Worm (Caenorhabditis elegans): ENCODE measurements around the gene grl-12.

grl-12 gene

DNA sequence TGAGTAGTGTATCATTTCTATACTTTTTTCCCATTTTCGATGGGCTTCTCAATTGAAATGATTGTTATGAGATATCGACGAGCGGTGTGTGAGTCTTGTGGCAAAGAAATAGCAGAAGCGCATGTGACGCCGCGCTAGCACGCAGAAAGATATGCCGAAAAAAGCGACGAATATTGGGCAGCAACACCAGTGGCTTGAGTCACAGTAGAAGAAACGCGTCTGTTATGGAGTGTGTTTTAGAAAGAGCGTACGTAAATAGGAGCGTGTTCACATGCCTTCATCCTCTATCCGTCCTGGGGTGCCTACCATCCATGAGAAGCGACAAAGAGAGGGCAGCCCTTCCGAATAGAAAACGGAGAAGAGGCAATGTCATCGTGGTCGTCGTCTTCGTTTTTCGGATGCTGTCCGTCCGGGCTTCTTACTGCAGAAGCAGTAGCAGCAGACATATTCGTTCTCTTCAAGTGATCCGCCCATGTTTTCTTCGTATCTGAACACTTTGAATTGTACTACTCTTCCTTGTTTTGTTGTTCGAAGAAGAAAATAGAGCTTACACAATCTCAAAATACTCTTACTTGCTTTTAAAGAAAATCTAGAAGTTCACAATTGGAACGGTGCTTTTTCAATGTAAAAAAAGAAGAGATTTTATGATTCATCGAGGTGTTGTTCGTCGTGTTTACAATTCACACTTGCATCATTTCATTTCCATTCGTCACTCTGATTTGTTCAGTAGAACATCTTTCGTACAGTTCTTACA, 26.9 kb downstream of the grl-12 start (continued):
- TF ChIP-seq ctbp-1 (GFP tag; IDR thresholded peaks at IDR 0.05) (0 out of 2 replicates have a peak, but pooled peaks have one; percentile 52), mdl-1 (tag; optimal IDR thresholded peaks at IDR 0.05) (peak; percentile 10 to 60), hlh-30 (tag; optimal IDR thresholded peaks at IDR 0.05; ENCODE audit: insufficient read depth) (peak; percentile 96)

DNA sequence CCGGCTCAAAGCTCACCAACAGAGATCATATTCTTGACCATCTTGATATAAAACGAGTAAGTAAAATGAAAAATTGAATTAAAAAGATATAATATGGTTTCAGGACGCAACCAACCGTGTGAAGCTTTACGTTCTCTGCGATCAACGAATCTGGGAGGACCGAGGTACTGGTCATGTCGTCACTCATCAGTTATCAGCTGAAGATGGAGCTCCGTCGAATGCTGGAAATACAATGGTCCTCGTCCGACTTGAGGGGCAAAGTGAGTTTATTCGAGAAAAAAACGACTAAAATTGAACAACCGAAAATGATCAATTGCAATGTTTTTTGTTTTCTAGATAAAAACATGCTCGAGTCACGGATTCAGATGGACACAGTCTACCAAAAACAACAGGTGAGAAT, 28.3 kb downstream of the grl-12 start:
- TF ChIP-seq aha-1 (tag) = peak; percentile 72
- no peak for TF ChIP-seq nhr-6 (tag; optimal IDR thresholded peaks at IDR 0.05)
- TF ChIP-seq ceh-32 (tag; optimal IDR thresholded peaks at IDR 0.05; ENCODE audit: poor library complexity) = no peak
- TF ChIP-seq egl-27 (tag; optimal IDR thresholded peaks at IDR 0.05) = no peak

DNA sequence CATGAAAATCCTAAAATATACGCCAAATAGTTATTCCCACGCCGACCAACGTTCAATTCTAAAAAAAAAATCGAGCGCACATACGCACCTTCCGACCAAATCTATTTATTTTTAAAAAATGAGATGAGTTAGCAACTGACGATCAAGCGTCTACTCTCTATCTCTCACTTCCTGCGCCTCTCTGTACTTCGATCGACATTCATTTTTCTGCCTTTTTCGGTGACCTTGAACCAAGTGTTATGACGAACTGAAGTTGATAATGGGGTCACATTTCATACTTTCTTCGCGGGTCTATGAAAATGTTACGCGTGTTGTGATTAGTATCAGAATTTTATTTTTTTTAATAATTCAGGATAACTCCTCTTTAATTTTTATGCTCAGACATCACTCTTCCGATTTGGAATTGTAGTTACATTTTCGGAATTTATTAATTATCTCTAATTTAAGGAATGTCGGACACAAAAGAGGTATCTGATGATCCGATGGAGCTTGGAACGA, 29.4 kb downstream of the grl-12 start, which contains the start of gene smk-1:
Gene smk-1 (plus strand): TSS at position 448 of the 498 bp plus-strand sequence.
- no peak for TF ChIP-seq nhr-76 (tag; optimal IDR thresholded peaks at IDR 0.05)
- peak in 1 of 2 experiments; percentile 61 for TF ChIP-seq unc-62 (GFP tag; optimal IDR thresholded peaks at IDR 0.05 in 1 of 2)
- TF ChIP-seq unc-62 (tag; optimal IDR thresholded peaks at IDR 0.05) = no peak
- no peak for TF ChIP-seq daf-16 (GFP tag; optimal IDR thresholded peaks at IDR 0.05)
- peak; percentile 9 for TF ChIP-seq daf-16 (tag; optimal IDR thresholded peaks at IDR 0.05)
- peak; percentile 10 for TF ChIP-seq mes-2 (tag; optimal IDR thresholded peaks at IDR 0.05; ENCODE audit: poor library complexity, severe bottlenecking)
- peak; percentile 37; the same call in 1 of the 2 replicates for TF ChIP-seq dmd-6 (GFP tag; IDR thresholded peaks at IDR 0.05)
- peak in 1 of 2 experiments; percentile 50 for TF ChIP-seq lsy-2 (tag; optimal IDR thresholded peaks at IDR 0.05)
- no peak for TF ChIP-seq nhr-41 (GFP tag; IDR thresholded peaks at IDR 0.05)
- peak; percentile 59 for TF ChIP-seq nhr-28 (tag; optimal IDR thresholded peaks at IDR 0.05)
- no peak for TF ChIP-seq hmg-1.1 (GFP tag; IDR thresholded peaks at IDR 0.05)
- no peak for TF ChIP-seq nhr-102 (tag; optimal IDR thresholded peaks at IDR 0.05)
- TF ChIP-seq zfp-3 (GFP tag; conservative IDR thresholded peaks at IDR 0.05) = no peak
- TF ChIP-seq vab-7 (GFP tag; IDR thresholded peaks at IDR 0.05) = no peak
- TF ChIP-seq lin-38 (GFP tag; IDR thresholded peaks at IDR 0.05) = no peak
- TF ChIP-seq hlh-11 (tag; optimal IDR thresholded peaks at IDR 0.05) = peak; percentile 49
- 0 out of 2 replicates have a peak, but pooled peaks have one; percentile 9 for TF ChIP-seq snpc-1.2 (GFP tag; IDR thresholded peaks at IDR 0.05)
- TF ChIP-seq ceh-28 (tag; optimal IDR thresholded peaks at IDR 0.05) = no peak
- TF ChIP-seq rbr-2 (tag; optimal IDR thresholded peaks at IDR 0.05) = no peak
- TF ChIP-seq zag-1 (tag; optimal IDR thresholded peaks at IDR 0.05) = no peak
- TF ChIP-seq mdl-1 (tag; optimal IDR thresholded peaks at IDR 0.05) = peak in 1 of 2 experiments; percentile 54
- no peak for TF ChIP-seq F37D6.2 (tag; optimal IDR thresholded peaks at IDR 0.05)
- TF ChIP-seq pqm-1 (tag; optimal IDR thresholded peaks at IDR 0.05) = no peak
- TF ChIP-seq dve-1 (tag; optimal IDR thresholded peaks at IDR 0.05; ENCODE audit: insufficient read depth) = peak; percentile 18
- peak; percentile 28 for TF ChIP-seq mep-1 (tag; optimal IDR thresholded peaks at IDR 0.05)
- TF ChIP-seq hlh-30 (tag; optimal IDR thresholded peaks at IDR 0.05; ENCODE audit: insufficient read depth) = peak; percentile 63
- no peak for TF ChIP-seq lin-39 (tag; optimal IDR thresholded peaks at IDR 0.05)
- no peak for TF ChIP-seq attf-4 (tag; optimal IDR thresholded peaks at IDR 0.05)
- TF ChIP-seq zip-11 (GFP tag; IDR thresholded peaks at IDR 0.05) = no peak
- TF ChIP-seq ceh-62 (tag; optimal IDR thresholded peaks at IDR 0.05) = no peak
- no peak for TF ChIP-seq unc-130 (GFP tag; optimal IDR thresholded peaks at IDR 0.05)
- peak; percentile 36; the same call in 1 of the 2 replicates for TF ChIP-seq ceh-20 (GFP tag; IDR thresholded peaks at IDR 0.05)
- peak; percentile 89 for TF ChIP-seq nhr-25 (tag; optimal IDR thresholded peaks at IDR 0.05; ENCODE audit: borderline replicate concordance, insufficient read depth)
